Worm (Caenorhabditis elegans): Measurements from ENCODE around the gene C48B4.13.

Gene C48B4.13

ce11 chrIII:9542280-9542679 is 26.3 kb upstream of the C48B4.13 start, which contains the start of gene mut-7:
TSS of gene mut-7 (minus strand) at chrIII:9542380.
- TF ChIP-seq tbx-11 (GFP tag; IDR thresholded peaks at IDR 0.05) = no peak
- no peak for TF ChIP-seq hmbx-1 (tag; optimal IDR thresholded peaks at IDR 0.05)
- TF ChIP-seq ceh-13 (GFP tag; optimal IDR thresholded peaks at IDR 0.05) = no peak
- no peak for TF ChIP-seq ceh-36 (tag; optimal IDR thresholded peaks at IDR 0.05)
- TF ChIP-seq sea-1 (GFP tag; conservative IDR thresholded peaks at IDR 0.05) = no peak
- no peak for TF ChIP-seq scrt-1 (GFP tag; IDR thresholded peaks at IDR 0.05)
- no peak for TF ChIP-seq aly-1 (tag; optimal IDR thresholded peaks at IDR 0.05)
- TF ChIP-seq ama-1 (optimal IDR thresholded peaks at IDR 0.05) = no peak
- no peak for TF ChIP-seq hmg-4 (GFP tag; optimal IDR thresholded peaks at IDR 0.05)
- no peak for TF ChIP-seq tra-4 (tag; optimal IDR thresholded peaks at IDR 0.05)
- TF ChIP-seq ets-7 (tag; optimal IDR thresholded peaks at IDR 0.05) = no peak
- no peak for TF ChIP-seq B0310.2 (tag; optimal IDR thresholded peaks at IDR 0.05)
- TF ChIP-seq flt-1 (GFP tag; IDR thresholded peaks at IDR 0.05) = no peak
- TF ChIP-seq tbx-37 (GFP tag; conservative IDR thresholded peaks at IDR 0.05) = no peak
- TF ChIP-seq hnd-1 (tag; optimal IDR thresholded peaks at IDR 0.05) = no peak
- no peak for TF ChIP-seq pes-1 (GFP tag; IDR thresholded peaks at IDR 0.05)
- no peak for TF ChIP-seq F13C5.2 (tag; optimal IDR thresholded peaks at IDR 0.05)

- TF ChIP-seq flt-1 (GFP tag; IDR thresholded peaks at IDR 0.05) = no peak
- no peak for TF ChIP-seq scrt-1 (GFP tag; IDR thresholded peaks at IDR 0.05)
- no peak for TF ChIP-seq ceh-36 (tag; optimal IDR thresholded peaks at IDR 0.05)
- TF ChIP-seq hmg-4 (GFP tag; optimal IDR thresholded peaks at IDR 0.05) = no peak
- no peak for TF ChIP-seq ama-1 (optimal IDR thresholded peaks at IDR 0.05)
- no peak for TF ChIP-seq sea-1 (GFP tag; conservative IDR thresholded peaks at IDR 0.05)
- no peak for TF ChIP-seq ceh-13 (GFP tag; optimal IDR thresholded peaks at IDR 0.05)
- no peak for TF ChIP-seq hmbx-1 (tag; optimal IDR thresholded peaks at IDR 0.05)
- no peak for TF ChIP-seq hnd-1 (tag; optimal IDR thresholded peaks at IDR 0.05)
- TF ChIP-seq B0310.2 (tag; optimal IDR thresholded peaks at IDR 0.05) = no peak
- TF ChIP-seq tbx-37 (GFP tag; conservative IDR thresholded peaks at IDR 0.05) = no peak
- TF ChIP-seq tbx-11 (GFP tag; IDR thresholded peaks at IDR 0.05) = no peak
- TF ChIP-seq tra-4 (tag; optimal IDR thresholded peaks at IDR 0.05) = no peak
- TF ChIP-seq ets-7 (tag; optimal IDR thresholded peaks at IDR 0.05) = no peak
- no peak for TF ChIP-seq F13C5.2 (tag; optimal IDR thresholded peaks at IDR 0.05)
- TF ChIP-seq pes-1 (GFP tag; IDR thresholded peaks at IDR 0.05) = no peak
- TF ChIP-seq aly-1 (tag; optimal IDR thresholded peaks at IDR 0.05) = no peak
Measured at ce11 chrIII:9542816-9543215, 25.7 kb upstream of the C48B4.13 start, which contains the start of gene eif-2Balpha. TSS of gene eif-2Balpha (plus strand) at chrIII:9543119.

- TF ChIP-seq B0310.2 (tag; optimal IDR thresholded peaks at IDR 0.05) (no peak), ceh-13 (GFP tag; optimal IDR thresholded peaks at IDR 0.05) (no peak), hmbx-1 (tag; optimal IDR thresholded peaks at IDR 0.05) (no peak), sea-1 (GFP tag; conservative IDR thresholded peaks at IDR 0.05) (no peak), aly-1 (tag; optimal IDR thresholded peaks at IDR 0.05) (no peak), tbx-37 (GFP tag; conservative IDR thresholded peaks at IDR 0.05) (no peak), F13C5.2 (tag; optimal IDR thresholded peaks at IDR 0.05) (no peak), tra-4 (tag; optimal IDR thresholded peaks at IDR 0.05) (no peak), hmg-4 (GFP tag; optimal IDR thresholded peaks at IDR 0.05) (no peak), flt-1 (GFP tag; IDR thresholded peaks at IDR 0.05) (no peak), ama-1 (optimal IDR thresholded peaks at IDR 0.05) (no peak), pes-1 (GFP tag; IDR thresholded peaks at IDR 0.05) (no peak), hnd-1 (tag; optimal IDR thresholded peaks at IDR 0.05) (no peak)
Measured at ce11 chrIII:9544125-9544524, 24.4 kb upstream of the C48B4.13 start, which contains the start of gene ZK1098.9. TSS of gene ZK1098.9 (plus strand) at chrIII:9544425.

ce11 chrIII:9544820-9545219 is 23.7 kb upstream of the C48B4.13 start, which contains the start of gene ZK1098.12:
TSS of gene ZK1098.12 (plus strand) at chrIII:9545120.
- TF ChIP-seq ceh-13 (GFP tag; optimal IDR thresholded peaks at IDR 0.05) (no peak), ets-7 (tag; optimal IDR thresholded peaks at IDR 0.05) (no peak), tbx-37 (GFP tag; conservative IDR thresholded peaks at IDR 0.05) (no peak), hmg-4 (GFP tag; optimal IDR thresholded peaks at IDR 0.05) (no peak), sea-1 (GFP tag; conservative IDR thresholded peaks at IDR 0.05) (no peak), aly-1 (tag; optimal IDR thresholded peaks at IDR 0.05) (no peak), hnd-1 (tag; optimal IDR thresholded peaks at IDR 0.05) (no peak), tra-4 (tag; optimal IDR thresholded peaks at IDR 0.05) (no peak), F13C5.2 (tag; optimal IDR thresholded peaks at IDR 0.05) (no peak), ama-1 (optimal IDR thresholded peaks at IDR 0.05) (no peak), B0310.2 (tag; optimal IDR thresholded peaks at IDR 0.05) (no peak), flt-1 (GFP tag; IDR thresholded peaks at IDR 0.05) (no peak), pes-1 (GFP tag; IDR thresholded peaks at IDR 0.05) (no peak), scrt-1 (GFP tag; IDR thresholded peaks at IDR 0.05) (no peak), hmbx-1 (tag; optimal IDR thresholded peaks at IDR 0.05) (no peak), ceh-36 (tag; optimal IDR thresholded peaks at IDR 0.05) (no peak)

- TF ChIP-seq tbx-11 (GFP tag; IDR thresholded peaks at IDR 0.05) = no peak
- TF ChIP-seq F13C5.2 (tag; optimal IDR thresholded peaks at IDR 0.05) = peak; percentile 72
- 0 out of 2 replicates have a peak, but pooled peaks have one; percentile 17 for TF ChIP-seq pes-1 (GFP tag; IDR thresholded peaks at IDR 0.05)
- TF ChIP-seq hmg-4 (GFP tag; optimal IDR thresholded peaks at IDR 0.05) = peak; percentile 19
Measured at ce11 chrIII:9546016-9546659, 22.4 kb upstream of the C48B4.13 start, which contains the start of gene unc-16. TSS of gene unc-16 (plus strand) at chrIII:9546258.

- TF ChIP-seq hnd-1 (tag; optimal IDR thresholded peaks at IDR 0.05) (no peak), ama-1 (optimal IDR thresholded peaks at IDR 0.05) (no peak), B0310.2 (tag; optimal IDR thresholded peaks at IDR 0.05) (no peak), hmg-4 (GFP tag; optimal IDR thresholded peaks at IDR 0.05) (no peak), tra-4 (tag; optimal IDR thresholded peaks at IDR 0.05) (no peak), ceh-36 (tag; optimal IDR thresholded peaks at IDR 0.05) (no peak), aly-1 (tag; optimal IDR thresholded peaks at IDR 0.05) (no peak), ceh-13 (GFP tag; optimal IDR thresholded peaks at IDR 0.05) (no peak), pes-1 (GFP tag; IDR thresholded peaks at IDR 0.05) (no peak), hmbx-1 (tag; optimal IDR thresholded peaks at IDR 0.05) (no peak), tbx-37 (GFP tag; conservative IDR thresholded peaks at IDR 0.05) (no peak), ets-7 (tag; optimal IDR thresholded peaks at IDR 0.05) (no peak)
Measured at ce11 chrIII:9556300-9556699, 12.3 kb upstream of the C48B4.13 start, which contains the start of gene ZK1098.11. TSS of gene ZK1098.11 (plus strand) at chrIII:9556600.

- TF ChIP-seq tbx-37 (GFP tag; conservative IDR thresholded peaks at IDR 0.05) = no peak
- TF ChIP-seq tra-4 (tag; optimal IDR thresholded peaks at IDR 0.05) = no peak
Measured at ce11 chrIII:9558463-9558862, 10.1 kb upstream of the C48B4.13 start, which contains the start of gene C48B4.6. TSS of gene C48B4.6 (minus strand) at chrIII:9558563.
